Worm (Caenorhabditis elegans) whole organism, L3 larva: Measurements from ENCODE around the gene nlt-1.
"Not testable (repeated sequence)": the region's sequence is repeated elsewhere in the genome, so short reads cannot be mapped to it uniquely, and the experiment has no call there.

Experiments
- ZK546.5 ChIP-seq: sonication (generic microtip); optimal IDR thresholded peaks from 2 replicates; lab custom pipeline; 2017; ENCODE audit warnings: missing biosample characterization, missing genetic modification characterization
- aly-2 ChIP-seq: fragments of 150-350 bp; optimal IDR thresholded peaks from 2 replicates; lab custom pipeline; 2014; ENCODE audit warnings: missing biosample characterization, missing genetic modification characterization
- ama-1 ChIP-seq: fragments of 150-350 bp; optimal IDR thresholded peaks from 2 replicates; lab custom pipeline; 2018
- ceh-16 ChIP-seq: sonication (generic microtip); optimal IDR thresholded peaks from 2 replicates; lab custom pipeline; 2017; ENCODE audit warnings: missing biosample characterization, missing genetic modification characterization
- ceh-28 ChIP-seq: fragments of 150-350 bp; optimal IDR thresholded peaks from 2 replicates; lab custom pipeline; 2014; ENCODE audit warnings: missing biosample characterization, missing genetic modification reagents, missing genetic modification characterization
- ceh-82 ChIP-seq: fragments of 150-350 bp; optimal IDR thresholded peaks from 2 replicates; lab custom pipeline; 2014; ENCODE audit warnings: missing biosample characterization, missing genetic modification characterization
- egl-27 ChIP-seq: sonication (generic microtip); optimal IDR thresholded peaks from 4 replicates; lab custom pipeline; 2017; ENCODE audit warnings: missing biosample characterization, missing genetic modification reagents, missing genetic modification characterization
- elt-1 ChIP-seq: fragments of 150-350 bp; optimal IDR thresholded peaks from 2 replicates; lab custom pipeline; 2014; ENCODE audit warnings: missing biosample characterization, missing genetic modification characterization
- elt-2 ChIP-seq: sonication (generic microtip); optimal IDR thresholded peaks from 2 replicates; lab custom pipeline; 2016; ENCODE audit warnings: missing genetic modification reagents, mild to moderate bottlenecking, missing genetic modification characterization, missing compliant biosample characterization
- elt-3 ChIP-seq, 3 experiments: fragments of 150-350 bp in 1 of 3; sonication (generic microtip) in 2 of 3; optimal IDR thresholded peaks; 2 replicates in 2 of 3; 4 replicates in 1 of 3; lab custom pipeline; 2014 to 2017; ENCODE audit warnings: missing biosample characterization in 3 of 3, missing genetic modification characterization in 3 of 3
- eor-1 ChIP-seq, 2 experiments: fragments of 150-350 bp; optimal IDR thresholded peaks; 2 replicates each; lab custom pipeline; 2014 to 2018; ENCODE audit warnings: missing biosample characterization in 2 of 2, missing genetic modification characterization in 2 of 2
- fos-1 ChIP-seq: fragments of 150-350 bp; optimal IDR thresholded peaks from 2 replicates; lab custom pipeline; 2014; ENCODE audit warnings: missing biosample characterization, missing genetic modification characterization
- hmg-11 ChIP-seq: sonication (generic microtip); optimal IDR thresholded peaks from 2 replicates; lab custom pipeline; 2016; ENCODE audit warnings: missing genetic modification characterization, missing compliant biosample characterization
- jun-1 ChIP-seq: fragments of 150-350 bp; optimal IDR thresholded peaks from 2 replicates; lab custom pipeline; 2014; ENCODE audit warnings: missing biosample characterization, missing genetic modification reagents, missing genetic modification characterization
- lin-15B ChIP-seq: fragments of 150-350 bp; optimal IDR thresholded peaks from 2 replicates; lab custom pipeline; 2014; ENCODE audit warnings: missing biosample characterization, missing genetic modification characterization
- mml-1 ChIP-seq: fragments of 150-350 bp; sonication (generic microtip); optimal IDR thresholded peaks from 3 replicates; lab custom pipeline; 2014; ENCODE audit warnings: missing biosample characterization, missing genetic modification characterization
- nfya-1 ChIP-seq: sonication (generic microtip); optimal IDR thresholded peaks from 2 replicates; lab custom pipeline; 2017; ENCODE audit warnings: missing genetic modification characterization, mild to moderate bottlenecking, missing compliant biosample characterization, antibody characterized with exemption, moderate library complexity; ENCODE audit not compliant: insufficient read depth
- nhr-11 ChIP-seq: fragments of 150-350 bp; optimal IDR thresholded peaks from 2 replicates; lab custom pipeline; 2014; ENCODE audit warnings: missing biosample characterization, missing genetic modification characterization
- nhr-12 ChIP-seq: fragments of 150-350 bp; optimal IDR thresholded peaks from 2 replicates; lab custom pipeline; 2014; ENCODE audit warnings: missing biosample characterization, missing genetic modification characterization
- nhr-23 ChIP-seq: fragments of 150-350 bp; optimal IDR thresholded peaks from 2 replicates; lab custom pipeline; 2014; ENCODE audit warnings: missing biosample characterization, missing genetic modification reagents, missing genetic modification characterization
- nhr-25 ChIP-seq: sonication (generic microtip); optimal IDR thresholded peaks from 2 replicates; lab custom pipeline; 2017; ENCODE audit warnings: missing biosample characterization, missing genetic modification characterization
- nhr-28 ChIP-seq: fragments of 150-350 bp; optimal IDR thresholded peaks from 2 replicates; lab custom pipeline; 2014; ENCODE audit warnings: missing biosample characterization, missing genetic modification characterization
- nhr-77 ChIP-seq: fragments of 150-350 bp; optimal IDR thresholded peaks from 2 replicates; lab custom pipeline; 2014; ENCODE audit warnings: missing biosample characterization, missing genetic modification characterization
- pha-4 ChIP-seq: fragments of 150-350 bp; optimal IDR thresholded peaks from 2 replicates; lab custom pipeline; 2014; ENCODE audit warnings: missing biosample characterization, missing genetic modification reagents, missing genetic modification characterization
- pqm-1 ChIP-seq: fragments of 150-350 bp; optimal IDR thresholded peaks from 2 replicates; lab custom pipeline; 2017; ENCODE audit warnings: missing biosample characterization, missing genetic modification characterization, inconsistent platforms
- sea-2 ChIP-seq: fragments of 150-350 bp; sonication (generic microtip); optimal IDR thresholded peaks from 4 replicates; lab custom pipeline; 2014; ENCODE audit warnings: missing biosample characterization, missing genetic modification reagents, missing genetic modification characterization
- skn-1 ChIP-seq: fragments of 150-350 bp; optimal IDR thresholded peaks from 2 replicates; lab custom pipeline; 2014; ENCODE audit warnings: missing biosample characterization, missing genetic modification characterization
- snpc-4 ChIP-seq: fragments of 150-350 bp; optimal IDR thresholded peaks from 2 replicates; lab custom pipeline; 2014; ENCODE audit warnings: missing biosample characterization, missing genetic modification characterization
- tbx-2 ChIP-seq: sonication (generic microtip); optimal IDR thresholded peaks from 2 replicates; lab custom pipeline; 2016; ENCODE audit warnings: mild to moderate bottlenecking, missing genetic modification characterization, missing compliant biosample characterization
- ztf-11 ChIP-seq: fragments of 150-350 bp; optimal IDR thresholded peaks from 2 replicates; lab custom pipeline; 2014; ENCODE audit warnings: missing biosample characterization, missing genetic modification characterization
- ztf-4 ChIP-seq: fragments of 150-350 bp; optimal IDR thresholded peaks from 2 replicates; lab custom pipeline; 2014; ENCODE audit warnings: missing biosample characterization, missing genetic modification characterization

The nlt-1 gene

ce11 chrII:10012490-10012889 lies 11.5 kb upstream of the nlt-1 start:
- TF ChIP-seq nhr-11 (tag; lab: Kevin White, UChicago) (peak; percentile 47), elt-3 (tag; optimal IDR thresholded peaks at IDR 0.05; lab: Kevin White, UChicago) (no peak), fos-1 (tag; lab: Kevin White, UChicago) (no peak), tbx-2 (tag; lab: Kevin White, UChicago) (no peak)

- TF ChIP-seq hmg-11 (tag; lab: Kevin White, UChicago), result no peak
- peak; percentile 2 for TF ChIP-seq nhr-25 (tag; lab: Kevin White, UChicago)
Observed at ce11 chrII:10011733-10012132, 10.8 kb upstream of the nlt-1 start.

- no peak for TF ChIP-seq ceh-82
- no peak for TF ChIP-seq ztf-11 (tag; lab: Kevin White, UChicago)
- TF ChIP-seq pqm-1 (tag; lab: Kevin White, UChicago), result no peak
- no peak for TF ChIP-seq aly-2 (tag; lab: Kevin White, UChicago)
- no peak for TF ChIP-seq eor-1 (tag; optimal IDR thresholded peaks at IDR 0.05; lab: Kevin White, UChicago)
- no peak for TF ChIP-seq nhr-77 (tag; lab: Kevin White, UChicago)
- TF ChIP-seq nhr-25 (tag; lab: Kevin White, UChicago), result peak; percentile 32
- no peak for TF ChIP-seq ZK546.5
- TF ChIP-seq nhr-23 (tag; lab: Kevin White, UChicago), result peak; percentile 5
- no peak for TF ChIP-seq tbx-2 (tag; lab: Kevin White, UChicago)
- TF ChIP-seq ceh-16, result no peak
Observed at ce11 chrII:10010914-10011313, 10.0 kb upstream of the nlt-1 start.

DNA sequence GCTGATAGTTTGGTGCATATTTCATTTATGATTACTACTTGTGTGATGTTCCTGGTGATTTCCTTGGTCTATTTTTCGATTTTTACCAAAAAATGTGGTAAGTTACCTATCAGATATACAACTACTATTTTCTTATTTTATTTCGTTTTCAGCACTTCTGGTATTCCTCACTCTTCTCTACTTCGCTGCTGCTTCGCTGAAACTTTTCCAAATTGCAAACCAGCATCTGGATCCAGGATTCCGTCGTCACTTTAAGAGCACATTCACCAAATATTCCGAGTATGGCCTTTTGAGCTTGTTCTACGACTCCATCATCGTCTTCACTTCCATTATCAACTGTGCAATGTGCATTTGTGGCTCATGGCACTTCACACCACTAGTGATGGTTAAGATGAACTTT lies 7.6 kb upstream of the nlt-1 start:
- TF ChIP-seq nfya-1 (no peak), nhr-28 (no peak), ztf-4 (tag; lab: Kevin White, UChicago) (no peak), fos-1 (tag; lab: Kevin White, UChicago) (no peak), nhr-12 (tag; lab: Kevin White, UChicago) (no peak), skn-1 (no peak)

DNA sequence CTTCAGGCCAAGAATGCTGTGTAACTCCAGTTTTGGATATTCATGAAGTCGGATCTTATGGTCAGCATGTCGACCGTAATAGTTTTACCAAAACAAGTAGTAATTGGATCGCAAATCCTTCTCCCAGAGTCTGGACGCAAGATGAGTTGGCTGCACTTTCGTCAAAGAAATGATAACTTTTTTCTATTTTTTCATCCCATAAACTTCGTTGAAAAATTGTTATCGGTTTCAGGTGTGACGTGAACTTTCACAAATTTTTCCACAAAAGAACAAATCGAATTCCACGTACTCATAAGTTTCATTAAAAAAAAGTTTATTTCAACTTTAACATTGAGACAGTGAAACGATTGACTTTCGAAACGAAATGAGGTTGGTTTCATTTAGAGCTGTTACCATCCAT lies 7.0 kb upstream of the nlt-1 start, which contains the start of gene ZK892.5:
Gene ZK892.5 (plus strand): TSS at position 301 of the 400 bp plus-strand sequence.
- no peak for TF ChIP-seq elt-1 (tag; lab: Kevin White, UChicago)
- no peak for TF ChIP-seq egl-27 (tag; lab: Kevin White, UChicago)
- no peak for TF ChIP-seq ceh-28
- no peak for TF ChIP-seq elt-3 (tag; optimal IDR thresholded peaks at IDR 0.05; lab: Kevin White, UChicago)
- no peak for TF ChIP-seq nhr-11 (tag; lab: Kevin White, UChicago)
- TF ChIP-seq elt-2 (tag; lab: Kevin White, UChicago), result no peak
- no peak for TF ChIP-seq pqm-1 (tag; lab: Kevin White, UChicago)
- TF ChIP-seq fos-1 (tag; lab: Kevin White, UChicago), result no peak
- TF ChIP-seq snpc-4, result no peak
- TF ChIP-seq, all 47 proteins: peak for 0

- not testable (repeated sequence) for TF ChIP-seq aly-2 (tag; lab: Kevin White, UChicago); jun-1 (tag; lab: Kevin White, UChicago); mml-1
- TF ChIP-seq, all 47 proteins: peak for 0; not testable (repeated sequence) for 47
Observed at ce11 chrII:10006266-10006665, 5.3 kb upstream of the nlt-1 start, which contains the start of gene ZK892.4. Gene ZK892.4 (plus strand): TSS chrII:10006566.

ce11 chrII:10001546-10001945 lies 604 bp upstream of the nlt-1 start, which contains the start of gene ZK892.3:
Gene ZK892.3 (plus strand): TSS chrII:10001846.
- TF ChIP-seq nhr-11 (tag; lab: Kevin White, UChicago), result no peak
- no peak for TF ChIP-seq egl-27 (tag; lab: Kevin White, UChicago)
- no peak for TF ChIP-seq hmg-11 (tag; lab: Kevin White, UChicago)
- no peak for TF ChIP-seq lin-15B
- no peak for TF ChIP-seq snpc-4
- no peak for TF ChIP-seq tbx-2 (tag; lab: Kevin White, UChicago)
- no peak for TF ChIP-seq fos-1 (tag; lab: Kevin White, UChicago)
- TF ChIP-seq nhr-28, result no peak
- no peak for TF ChIP-seq ceh-16
- no peak for TF ChIP-seq ama-1 (lab: Kevin White, UChicago)
- TF ChIP-seq elt-1 (tag; lab: Kevin White, UChicago), result no peak
- no peak for TF ChIP-seq ceh-28
- no peak for TF ChIP-seq pha-4
- TF ChIP-seq sea-2, result no peak
- no peak for TF ChIP-seq skn-1
- TF ChIP-seq, all 47 proteins: peak for 0
